Fruit fly (Drosophila melanogaster): ENCODE measurements around the gene COX5A.
A peak's percentile ranks its signal among the peaks of the same experiment; 100 is the strongest.

Gene COX5A

dm6 chr3R:11869675-11870074, 50.5 kb downstream of the COX5A start (continued):
- TF ChIP-seq jing (GFP tag; optimal IDR thresholded peaks at IDR 0.05), result no peak
- peak; percentile 29; the same call in 1 of the 3 replicates for TF ChIP-seq row (GFP tag; IDR thresholded peaks at IDR 0.05)
- TF ChIP-seq fd96Cb (tag; optimal IDR thresholded peaks at IDR 0.05), result peak; percentile 37
- TF ChIP-seq CG11504 (tag; optimal IDR thresholded peaks at IDR 0.05), result peak; percentile 59
- peak; percentile 55 for TF ChIP-seq Sox100B (GFP tag; optimal IDR thresholded peaks at IDR 0.05)
- no peak for TF ChIP-seq sr (GFP tag; IDR thresholded peaks at IDR 0.05)
- peak; percentile 38 for TF ChIP-seq bcd (GFP tag; optimal IDR thresholded peaks at IDR 0.05)
- peak; percentile 43 for TF ChIP-seq CG10979 (tag; optimal IDR thresholded peaks at IDR 0.05)
- TF ChIP-seq CG14441 (GFP tag; IDR thresholded peaks at IDR 0.05), result peak; percentile 67
- TF ChIP-seq CG11085 (GFP tag; IDR thresholded peaks at IDR 0.05), result 0 out of 2 replicates have a peak, but pooled peaks have one; percentile 40
- peak; percentile 49 for TF ChIP-seq D19A (tag; optimal IDR thresholded peaks at IDR 0.05)
- TF ChIP-seq CG11247 (GFP tag; IDR thresholded peaks at IDR 0.05), result peak; percentile 33; the same call in 1 of the 2 replicates
- TF ChIP-seq prd (optimal IDR thresholded peaks at IDR 0.05), result no peak
- peak; percentile 68 for TF ChIP-seq prd (GFP tag; IDR thresholded peaks at IDR 0.05)
- TF ChIP-seq Xrp1 (GFP tag; IDR thresholded peaks at IDR 0.05), result peak; percentile 73
- TF ChIP-seq CG4820 (GFP tag; optimal IDR thresholded peaks at IDR 0.05), result peak; percentile 29
- no peak for TF ChIP-seq ac (GFP tag; optimal IDR thresholded peaks at IDR 0.05)
- no peak for TF ChIP-seq CG17186 (GFP tag; optimal IDR thresholded peaks at IDR 0.05)
- no peak for TF ChIP-seq zf30C (GFP tag; optimal IDR thresholded peaks at IDR 0.05)
- TF ChIP-seq usp (GFP tag; optimal IDR thresholded peaks at IDR 0.05), result no peak
- TF ChIP-seq CG5180 (GFP tag; optimal IDR thresholded peaks at IDR 0.05), result peak; percentile 99
- TF ChIP-seq CG2129 (GFP tag; IDR thresholded peaks at IDR 0.05; ENCODE audit: partially characterized antibody), result no peak
- TF ChIP-seq trh (GFP tag; optimal IDR thresholded peaks at IDR 0.05), result no peak
- peak; percentile 34 for TF ChIP-seq ind (GFP tag; optimal IDR thresholded peaks at IDR 0.05)
- peak; percentile 19 for TF ChIP-seq CG18599 (GFP tag; optimal IDR thresholded peaks at IDR 0.05)
- TF ChIP-seq CG17359 (tag; optimal IDR thresholded peaks at IDR 0.05), result peak; percentile 52
- TF ChIP-seq CG31441 (GFP tag; IDR thresholded peaks at IDR 0.05), result peak; percentile 46; the same call in 1 of the 2 replicates
- TF ChIP-seq CG18262 (tag; optimal IDR thresholded peaks at IDR 0.05), result peak; percentile 53
- peak; percentile 23 for TF ChIP-seq unpg (GFP tag; optimal IDR thresholded peaks at IDR 0.05)
- TF ChIP-seq vvl (GFP tag; IDR thresholded peaks at IDR 0.05), result peak; percentile 5; the same call in 1 of the 2 replicates
- TF ChIP-seq CG8478 (optimal IDR thresholded peaks at IDR 0.05), result no peak
- TF ChIP-seq Aef1 (GFP tag; IDR thresholded peaks at IDR 0.05), result peak; percentile 50; the same call in 1 of the 3 replicates
- no peak for TF ChIP-seq otp (GFP tag; IDR thresholded peaks at IDR 0.05)
- peak; percentile 48 for TF ChIP-seq sob (GFP tag; IDR thresholded peaks at IDR 0.05)
- no peak for TF ChIP-seq Tbp (GFP tag; optimal IDR thresholded peaks at IDR 0.05)
- TF ChIP-seq Taf1 (GFP tag; IDR thresholded peaks at IDR 0.05), result no peak
- TF ChIP-seq C15 (GFP tag; IDR thresholded peaks at IDR 0.05), result peak; percentile 31; the same call in 1 of the 3 replicates
- no peak for TF ChIP-seq zen2 (GFP tag; IDR thresholded peaks at IDR 0.05; ENCODE audit: partially characterized antibody)
- TF ChIP-seq Sox102F (GFP tag; optimal IDR thresholded peaks at IDR 0.05), result peak; percentile 16
- no peak for TF ChIP-seq jumu (GFP tag; optimal IDR thresholded peaks at IDR 0.05)
- no peak for TF ChIP-seq B-H2 (GFP tag; optimal IDR thresholded peaks at IDR 0.05)
- peak; percentile 59 for TF ChIP-seq Ptx1 (GFP tag; IDR thresholded peaks at IDR 0.05)
- TF ChIP-seq CG14667 (GFP tag; IDR thresholded peaks at IDR 0.05), result peak; percentile 32; the same call in 1 of the 2 replicates
- TF ChIP-seq zfh1 (GFP tag; IDR thresholded peaks at IDR 0.05), result peak; percentile 62; the same call in 2 of the 3 replicates
- TF ChIP-seq H15 (GFP tag; IDR thresholded peaks at IDR 0.05), result peak; percentile 42; the same call in 1 of the 3 replicates
- peak; percentile 65 for TF ChIP-seq CG11456 (GFP tag; IDR thresholded peaks at IDR 0.05)
- TF ChIP-seq Vsx1 (GFP tag; optimal IDR thresholded peaks at IDR 0.05), result peak; percentile 8
- TF ChIP-seq psq (GFP tag; optimal IDR thresholded peaks at IDR 0.05), result no peak
- peak; percentile 58 for TF ChIP-seq HLH3B (GFP tag; IDR thresholded peaks at IDR 0.05)
- peak; percentile 62 for TF ChIP-seq gem (tag; optimal IDR thresholded peaks at IDR 0.05)
- TF ChIP-seq Hr78 (GFP tag; optimal IDR thresholded peaks at IDR 0.05), result no peak

All from whole organism, embryonic.